Worm (Caenorhabditis elegans): ENCODE data around the gene rexd-1.

- TF ChIP-seq W03F9.2 (tag; optimal IDR thresholded peaks at IDR 0.05) (no peak), dao-5 (tag; optimal IDR thresholded peaks at IDR 0.05) (no peak)
Observed at ce11 chrIII:1880221-1880620, 45.9 kb downstream of the rexd-1 start.

All from whole organism, L4/young adult.